Worm (Caenorhabditis elegans) whole organism, L1 larva: ENCODE measurements around the gene T26E4.18.

Experiments
- C04F5.9 ChIP-seq: sonication (generic microtip); optimal IDR thresholded peaks from 2 replicates; lab custom pipeline; 2016; ENCODE audit warnings: missing genetic modification characterization, missing compliant biosample characterization
- C16A3.4 ChIP-seq: fragments of 150-350 bp; optimal IDR thresholded peaks from 2 replicates; lab custom pipeline; 2014; ENCODE audit warnings: missing biosample characterization, missing genetic modification characterization
- Y116A8C.19 ChIP-seq: sonication (generic microtip); optimal IDR thresholded peaks from 2 replicates; lab custom pipeline; 2016; ENCODE audit warnings: missing compliant biosample characterization, missing genetic modification characterization, borderline replicate concordance
- alr-1 ChIP-seq: fragments of 200-800 bp; sonication (Bioruptor generic); optimal IDR thresholded peaks from 2 replicates; lab custom pipeline; 2018; ENCODE audit warnings: borderline replicate concordance, mild to moderate bottlenecking, missing genetic modification characterization, missing compliant biosample characterization
- aly-2 ChIP-seq: fragments of 150-350 bp; optimal IDR thresholded peaks from 2 replicates; lab custom pipeline; 2014; ENCODE audit warnings: missing biosample characterization, missing genetic modification characterization
- ama-1 ChIP-seq: fragments of 150-350 bp; optimal IDR thresholded peaks from 2 replicates; lab custom pipeline; 2014
- blmp-1 ChIP-seq: fragments of 150-350 bp; optimal IDR thresholded peaks from 2 replicates; lab custom pipeline; 2014; ENCODE audit warnings: missing biosample characterization, missing genetic modification characterization
- ceh-88 ChIP-seq: fragments of 200-800 bp; sonication (Bioruptor generic); IDR thresholded peaks from 2 replicates; pipeline ENCODE4 v1.3.6; 2022; ENCODE audit warnings: missing genetic modification characterization, missing compliant biosample characterization
- ceh-90 ChIP-seq: sonication (generic microtip); optimal IDR thresholded peaks from 2 replicates; lab custom pipeline; 2016; ENCODE audit warnings: missing genetic modification characterization, missing compliant biosample characterization
- dpl-1 ChIP-seq, 3 experiments: fragments of 150-350 bp in 2 of 3; sonication (generic microtip) in 1 of 3; optimal IDR thresholded peaks; 2 replicates each; lab custom pipeline; 2014 to 2017; ENCODE audit warnings: missing biosample characterization in 3 of 3, missing genetic modification characterization in 3 of 3, missing genetic modification reagents in 3 of 3
- dsc-1 ChIP-seq: sonication (generic microtip); optimal IDR thresholded peaks from 2 replicates; lab custom pipeline; 2016; ENCODE audit warnings: mild to moderate bottlenecking, missing genetic modification characterization, missing compliant biosample characterization
- efl-3 ChIP-seq: fragments of 200-800 bp; sonication (Bioruptor generic); optimal IDR thresholded peaks from 2 replicates; lab custom pipeline; 2018; ENCODE audit warnings: mild to moderate bottlenecking, missing genetic modification characterization, missing compliant biosample characterization
- egl-13 ChIP-seq: sonication (generic microtip); optimal IDR thresholded peaks from 2 replicates; lab custom pipeline; 2016; ENCODE audit warnings: missing genotype, missing genetic modification reagents, missing genetic modification characterization, missing compliant biosample characterization
- fkh-10 ChIP-seq: sonication (generic microtip); optimal IDR thresholded peaks from 2 replicates; lab custom pipeline; 2017; ENCODE audit warnings: missing biosample characterization, missing genetic modification reagents, missing genetic modification characterization
- fkh-4 ChIP-seq: sonication (generic microtip); optimal IDR thresholded peaks from 2 replicates; lab custom pipeline; 2016; ENCODE audit warnings: missing compliant biosample characterization, missing genetic modification characterization, borderline replicate concordance
- grh-1 ChIP-seq: fragments of 200-800 bp; sonication (Bioruptor generic); IDR thresholded peaks from 2 replicates; pipeline ENCODE4 v1.3.6; 2022; ENCODE audit warnings: missing genetic modification reagents, missing genetic modification characterization, missing compliant biosample characterization
- hlh-17 ChIP-seq: fragments of 200-800 bp; sonication (Bioruptor generic); optimal IDR thresholded peaks from 2 replicates; lab custom pipeline; 2018; ENCODE audit warnings: missing genetic modification characterization, mild to moderate bottlenecking, missing compliant biosample characterization, moderate library complexity, borderline replicate concordance
- hpl-2 ChIP-seq: fragments of 150-350 bp; optimal IDR thresholded peaks from 2 replicates; lab custom pipeline; 2014; ENCODE audit warnings: missing biosample characterization, missing genetic modification reagents, missing genetic modification characterization
- irx-1 ChIP-seq: sonication (generic microtip); optimal IDR thresholded peaks from 2 replicates; lab custom pipeline; 2016; ENCODE audit warnings: missing genetic modification characterization, missing compliant biosample characterization
- isw-1 ChIP-seq: fragments of 200-800 bp; sonication (Bioruptor generic); IDR thresholded peaks from 2 replicates; pipeline ENCODE4 v1.3.6; 2022; ENCODE audit warnings: missing genetic modification characterization, missing compliant biosample characterization
- lin-15B ChIP-seq: fragments of 150-350 bp; sonication (generic microtip); optimal IDR thresholded peaks from 3 replicates; lab custom pipeline; 2014; ENCODE audit warnings: missing biosample characterization, missing genetic modification characterization
- lin-35 ChIP-seq, 2 experiments: fragments of 150-350 bp; optimal IDR thresholded peaks; 2 replicates each; lab custom pipeline; 2014; ENCODE audit warnings: missing biosample characterization in 2 of 2, missing genetic modification characterization in 2 of 2, missing genetic modification reagents in 2 of 2
- lir-3 ChIP-seq: sonication (generic microtip); optimal IDR thresholded peaks from 2 replicates; lab custom pipeline; 2016; ENCODE audit warnings: mild to moderate bottlenecking, missing genetic modification characterization, moderate library complexity, missing compliant biosample characterization; ENCODE audit not compliant: poor library complexity
- lsy-2 ChIP-seq, 2 experiments: fragments of 150-350 bp; optimal IDR thresholded peaks; 2 replicates each; lab custom pipeline; 2014; ENCODE audit warnings: missing biosample characterization in 2 of 2, missing genetic modification characterization in 2 of 2
- mdl-1 ChIP-seq, 2 experiments: fragments of 150-350 bp; optimal IDR thresholded peaks; 2 replicates each; lab custom pipeline; 2014 to 2017; ENCODE audit warnings: missing biosample characterization in 2 of 2, missing genetic modification characterization in 2 of 2, inconsistent platforms in 1 of 2
- mef-2 ChIP-seq: fragments of 150-350 bp; optimal IDR thresholded peaks from 2 replicates; lab custom pipeline; 2014; ENCODE audit warnings: missing biosample characterization, missing genetic modification characterization
- nhr-11 ChIP-seq: fragments of 150-350 bp; optimal IDR thresholded peaks from 2 replicates; lab custom pipeline; 2014; ENCODE audit warnings: missing biosample characterization, missing genetic modification characterization
- nhr-19 ChIP-seq: fragments of 200-800 bp; sonication (Bioruptor generic); conservative IDR thresholded peaks from 2 replicates; pipeline ENCODE4 v1.3.6; 2022; ENCODE audit warnings: missing genetic modification characterization, missing compliant biosample characterization
- nhr-20 ChIP-seq: sonication (generic microtip); optimal IDR thresholded peaks from 2 replicates; lab custom pipeline; 2016; ENCODE audit warnings: mild to moderate bottlenecking, missing genetic modification characterization, missing compliant biosample characterization
- nhr-237 ChIP-seq: fragments of 150-350 bp; optimal IDR thresholded peaks from 2 replicates; lab custom pipeline; 2014; ENCODE audit warnings: missing biosample characterization, missing genetic modification characterization
- nhr-76 ChIP-seq: sonication (generic microtip); optimal IDR thresholded peaks from 2 replicates; lab custom pipeline; 2017; ENCODE audit warnings: missing biosample characterization, missing genetic modification characterization
- pqm-1 ChIP-seq: sonication (generic microtip); optimal IDR thresholded peaks from 3 replicates; lab custom pipeline; 2017; ENCODE audit warnings: missing biosample characterization, missing genetic modification characterization
- sptf-1 ChIP-seq: fragments of 150-350 bp; optimal IDR thresholded peaks from 2 replicates; lab custom pipeline; 2014; ENCODE audit warnings: missing biosample characterization, missing genetic modification characterization
- swsn-7 ChIP-seq: sonication (generic microtip); optimal IDR thresholded peaks from 2 replicates; lab custom pipeline; 2016; ENCODE audit warnings: missing genetic modification characterization, missing compliant biosample characterization
- tlp-1 ChIP-seq: fragments of 150-350 bp; optimal IDR thresholded peaks from 2 replicates; lab custom pipeline; 2014; ENCODE audit warnings: missing biosample characterization, missing genetic modification characterization
- unc-30 ChIP-seq: sonication (generic microtip); optimal IDR thresholded peaks from 2 replicates; lab custom pipeline; 2017; ENCODE audit warnings: missing biosample characterization, missing genetic modification characterization
- unc-98 ChIP-seq: fragments of 200-800 bp; sonication (Bioruptor generic); IDR thresholded peaks from 2 replicates; pipeline ENCODE4 v1.3.6; 2022; ENCODE audit warnings: missing genetic modification characterization, missing compliant biosample characterization
- xbp-1 ChIP-seq: sonication (generic microtip); optimal IDR thresholded peaks from 2 replicates; lab custom pipeline; 2016; ENCODE audit warnings: missing genetic modification characterization, missing compliant biosample characterization
- ztf-11 ChIP-seq, 2 experiments: sonication (generic microtip); optimal IDR thresholded peaks; 2 replicates each; lab custom pipeline; 2016 to 2017; ENCODE audit warnings: missing genetic modification characterization in 2 of 2, missing biosample characterization in 1 of 2, missing compliant biosample characterization in 1 of 2

T26E4.18 gene

DNA sequence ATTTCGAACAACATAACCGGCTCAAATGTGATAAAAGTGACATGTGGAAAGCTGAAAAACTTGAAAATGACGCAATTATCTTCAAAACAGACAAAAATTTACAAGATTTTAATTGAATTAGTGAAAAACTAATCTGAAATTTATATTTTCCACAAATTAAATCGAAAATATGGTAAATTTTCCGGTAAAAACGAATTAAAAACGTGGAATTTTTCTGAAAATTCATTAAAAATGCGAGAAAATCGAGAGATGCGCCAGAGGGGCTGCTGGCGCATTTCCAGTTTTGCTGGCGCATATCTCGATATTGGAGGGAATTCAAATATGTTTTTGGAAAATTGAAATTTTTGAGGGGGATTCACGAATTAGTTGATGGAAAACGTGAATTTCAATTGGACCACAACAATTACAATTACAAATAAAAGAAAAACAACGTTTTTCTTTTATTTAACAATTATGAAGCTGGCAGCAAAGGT is 37.5 kb downstream of the T26E4.18 start, which contains the start of the genes haf-3 and F57A10.2 (continued):
- TF ChIP-seq lsy-2 (tag; optimal IDR thresholded peaks at IDR 0.05; lab: Kevin White, UChicago) (peak; percentile 94 to 95), C04F5.9 (tag; lab: Kevin White, UChicago) (peak; percentile 66), ama-1 (lab: Kevin White, UChicago) (peak; percentile 53), lin-15B (tag; lab: Kevin White, UChicago) (peak; percentile 88), hlh-17 (no peak), lir-3 (peak; percentile 76), ztf-11 (tag; optimal IDR thresholded peaks at IDR 0.05; lab: Kevin White, UChicago) (peak; percentile 4 to 83), isw-1 (peak; percentile 91), nhr-20 (tag; lab: Kevin White, UChicago) (peak; percentile 95), nhr-237 (peak; percentile 50), Y116A8C.19 (tag; lab: Kevin White, UChicago) (no peak), grh-1 (GFP tag; lab: Robert Waterston, UW) (peak; percentile 93), C16A3.4 (peak; percentile 90), dsc-1 (tag; lab: Kevin White, UChicago) (peak; percentile 97), irx-1 (tag; lab: Kevin White, UChicago) (peak; percentile 92)

DNA sequence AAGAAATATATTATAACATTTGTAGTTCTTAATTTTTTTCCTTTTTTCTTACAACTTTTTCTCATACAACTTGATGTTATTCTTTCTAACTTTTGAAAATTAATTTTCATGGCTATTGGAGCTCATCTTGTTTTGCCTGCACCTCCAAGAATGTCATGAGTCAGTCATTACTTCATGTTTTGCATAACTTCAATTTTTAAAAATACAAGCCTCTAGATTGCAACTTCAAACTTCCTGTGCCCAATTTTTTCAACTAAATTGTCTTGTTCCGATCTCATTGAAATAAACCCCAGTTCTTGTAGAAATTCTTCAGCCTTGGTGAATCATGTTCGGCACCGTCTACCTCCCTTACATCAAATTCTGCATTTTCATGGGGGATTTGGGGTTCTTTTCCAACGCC is 45.2 kb downstream of the T26E4.18 start, which contains the start of gene str-9:
Gene str-9, plus strand, starts transcription at position 301 of the 400 bp plus-strand sequence.
- no peak for TF ChIP-seq lin-35 (GFP tag; optimal IDR thresholded peaks at IDR 0.05; lab: Kevin White, UChicago)
- no peak for TF ChIP-seq ama-1 (lab: Kevin White, UChicago)
- no peak for TF ChIP-seq lir-3
- TF ChIP-seq egl-13 (tag; lab: Kevin White, UChicago) = no peak
- TF ChIP-seq nhr-11 (tag; lab: Kevin White, UChicago) = no peak
- no peak for TF ChIP-seq nhr-237
- TF ChIP-seq ceh-90 (tag; lab: Kevin White, UChicago) = no peak
- TF ChIP-seq xbp-1 (tag; lab: Kevin White, UChicago) = no peak
- TF ChIP-seq aly-2 = no peak
- TF ChIP-seq fkh-4 (tag; lab: Kevin White, UChicago) = no peak
- no peak for TF ChIP-seq nhr-76 (tag; lab: Kevin White, UChicago)
- no peak for TF ChIP-seq hpl-2 (GFP tag; lab: Kevin White, UChicago)
- TF ChIP-seq ceh-88 (GFP tag; lab: Robert Waterston, UW) = no peak
- TF ChIP-seq swsn-7 (tag; lab: Kevin White, UChicago) = no peak
- TF ChIP-seq lin-15B (tag; lab: Kevin White, UChicago) = no peak

DNA sequence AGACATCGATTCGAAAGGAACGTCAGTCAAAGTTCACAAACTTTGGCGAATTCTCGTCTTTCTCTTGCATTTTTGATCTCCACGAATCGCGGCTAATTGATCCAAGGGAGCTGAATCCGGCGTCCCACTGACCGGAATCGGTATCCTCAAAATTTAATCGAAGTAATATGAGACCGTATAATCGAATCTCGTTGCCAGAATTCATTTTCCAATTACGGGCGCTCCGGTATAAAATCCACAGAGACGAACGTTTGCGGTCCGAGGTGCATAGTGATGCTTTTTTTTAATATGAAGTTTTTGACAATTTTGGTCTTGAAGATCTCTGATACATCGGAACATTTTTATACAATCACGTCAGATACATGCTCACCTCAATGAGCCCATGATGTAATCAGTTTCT is 46.0 kb downstream of the T26E4.18 start:
- no peak for TF ChIP-seq lsy-2 (tag; optimal IDR thresholded peaks at IDR 0.05; lab: Kevin White, UChicago)
- no peak for TF ChIP-seq tlp-1 (tag; lab: Kevin White, UChicago)
- no peak for TF ChIP-seq mef-2 (tag; lab: Kevin White, UChicago)
- no peak for TF ChIP-seq sptf-1 (tag; lab: Kevin White, UChicago)
- no peak for TF ChIP-seq fkh-10
- no peak for TF ChIP-seq pqm-1
- no peak for TF ChIP-seq nhr-19 (GFP tag; lab: Robert Waterston, UW)
- TF ChIP-seq efl-3 (GFP tag; lab: Kevin White, UChicago) = no peak
- TF ChIP-seq isw-1 = no peak
- no peak for TF ChIP-seq unc-98
- TF ChIP-seq hlh-17 = no peak
- TF ChIP-seq blmp-1 (tag; lab: Kevin White, UChicago) = no peak
- TF ChIP-seq fkh-4 (tag; lab: Kevin White, UChicago) = no peak
- TF ChIP-seq ztf-11 (tag; optimal IDR thresholded peaks at IDR 0.05; lab: Kevin White, UChicago) = no peak
- no peak for TF ChIP-seq unc-30 (tag; lab: Kevin White, UChicago)
- no peak for TF ChIP-seq mdl-1 (tag; optimal IDR thresholded peaks at IDR 0.05; lab: Kevin White, UChicago)
- no peak for TF ChIP-seq alr-1 (tag; lab: Kevin White, UChicago)
- no peak for TF ChIP-seq ama-1 (lab: Kevin White, UChicago)
- no peak for TF ChIP-seq dpl-1 (GFP tag; optimal IDR thresholded peaks at IDR 0.05; lab: Kevin White, UChicago)
